Fruit fly (Drosophila melanogaster) whole organism, adult: Measurements from ENCODE around the gene Obp93a.

ENCODE experiments used
- CG11617 ChIP-seq: fragments of 200-800 bp; sonication (Bioruptor generic); optimal IDR thresholded peaks from 2 replicates; lab custom pipeline; 2017; ENCODE audit warnings: mild to moderate bottlenecking, missing biosample characterization, missing genetic modification reagents, missing genetic modification characterization
- CG12768 ChIP-seq: fragments of 200-800 bp; sonication (Bioruptor generic); optimal IDR thresholded peaks from 2 replicates; lab custom pipeline; 2017; ENCODE audit warnings: missing biosample characterization, missing genetic modification characterization, mild to moderate bottlenecking, moderate library complexity, missing genetic modification reagents
- CG14711 ChIP-seq: fragments of 200-800 bp; sonication (Bioruptor generic); optimal IDR thresholded peaks from 2 replicates; lab custom pipeline; 2018; ENCODE audit warnings: missing biosample characterization, mild to moderate bottlenecking, missing genetic modification characterization, moderate library complexity
- CG1620 ChIP-seq: fragments of 200-800 bp; sonication (Bioruptor generic); optimal IDR thresholded peaks from 2 replicates; lab custom pipeline; 2016; ENCODE audit warnings: missing biosample characterization, missing genetic modification characterization
- CG33017 ChIP-seq: fragments of 200-800 bp; sonication (Bioruptor generic); optimal IDR thresholded peaks from 2 replicates; lab custom pipeline; 2018; ENCODE audit warnings: missing biosample characterization, mild to moderate bottlenecking, missing genetic modification characterization, moderate library complexity
- CG5204 ChIP-seq: fragments of 200-800 bp; sonication (Bioruptor generic); optimal IDR thresholded peaks from 2 replicates; lab custom pipeline; 2016; ENCODE audit warnings: missing biosample characterization, missing genetic modification characterization
- CG7045 ChIP-seq: fragments of 200-800 bp; sonication (Bioruptor generic); optimal IDR thresholded peaks from 2 replicates; lab custom pipeline; 2017; ENCODE audit warnings: missing biosample characterization, mild to moderate bottlenecking, missing genetic modification characterization
- CG7101 ChIP-seq: fragments of 200-800 bp; sonication (Bioruptor generic); optimal IDR thresholded peaks from 2 replicates; lab custom pipeline; 2018; ENCODE audit warnings: missing biosample characterization, mild to moderate bottlenecking, missing genetic modification characterization, moderate library complexity
- Clk ChIP-seq: fragments of 200-800 bp; sonication (Bioruptor generic); optimal IDR thresholded peaks from 2 replicates; lab custom pipeline; 2017; ENCODE audit warnings: missing biosample characterization, missing genetic modification characterization
- Crg-1 ChIP-seq: fragments of 200-800 bp; sonication (Bioruptor generic); optimal IDR thresholded peaks from 2 replicates; lab custom pipeline; 2016; ENCODE audit warnings: missing biosample characterization, missing genetic modification characterization
- Hr96 ChIP-seq: fragments of 200-800 bp; sonication (Bioruptor generic); optimal IDR thresholded peaks from 2 replicates; lab custom pipeline; 2016; ENCODE audit warnings: missing biosample characterization, missing genetic modification characterization
- Mnt ChIP-seq: fragments of 200-800 bp; sonication (Bioruptor generic); optimal IDR thresholded peaks from 2 replicates; lab custom pipeline; 2016; ENCODE audit warnings: missing biosample characterization, mild to moderate bottlenecking, missing genetic modification characterization
- bab1 ChIP-seq: fragments of 200-800 bp; sonication (Bioruptor generic); optimal IDR thresholded peaks from 3 replicates; lab custom pipeline; 2019; ENCODE audit warnings: missing biosample characterization, mild to moderate bottlenecking, missing genetic modification characterization, moderate library complexity
- cic ChIP-seq: fragments of 200-800 bp; sonication (Bioruptor generic); optimal IDR thresholded peaks from 2 replicates; lab custom pipeline; 2017; ENCODE audit warnings: missing biosample characterization, mild to moderate bottlenecking, missing genetic modification characterization, moderate library complexity
- cnc ChIP-seq, 2 experiments: fragments of >200 bp; optimal IDR thresholded peaks; 2 replicates each; lab custom pipeline; 2017
- kay ChIP-seq: fragments of 200-800 bp; sonication (Bioruptor generic); peaks from one replicate; lab custom pipeline; 2016; ENCODE audit warnings: missing biosample characterization, missing genetic modification characterization, borderline replicate concordance
- ovo ChIP-seq: fragments of 200-800 bp; sonication (Bioruptor generic); optimal IDR thresholded peaks from 2 replicates; lab custom pipeline; 2016; ENCODE audit warnings: missing biosample characterization, missing genetic modification characterization
- pad ChIP-seq: fragments of 200-800 bp; sonication (Bioruptor generic); optimal IDR thresholded peaks from 3 replicates; lab custom pipeline; 2017; ENCODE audit warnings: missing biosample characterization, missing genetic modification characterization, mild to moderate bottlenecking, moderate library complexity, missing genetic modification reagents
- tj ChIP-seq: fragments of 200-800 bp; sonication (Bioruptor generic); optimal IDR thresholded peaks from 3 replicates; lab custom pipeline; 2017; ENCODE audit warnings: missing biosample characterization, mild to moderate bottlenecking, missing genetic modification characterization, moderate library complexity
- toe ChIP-seq: fragments of 200-800 bp; sonication (Bioruptor generic); optimal IDR thresholded peaks from 2 replicates; lab custom pipeline; 2016; ENCODE audit warnings: missing biosample characterization, missing genetic modification characterization

Obp93a gene

DNA sequence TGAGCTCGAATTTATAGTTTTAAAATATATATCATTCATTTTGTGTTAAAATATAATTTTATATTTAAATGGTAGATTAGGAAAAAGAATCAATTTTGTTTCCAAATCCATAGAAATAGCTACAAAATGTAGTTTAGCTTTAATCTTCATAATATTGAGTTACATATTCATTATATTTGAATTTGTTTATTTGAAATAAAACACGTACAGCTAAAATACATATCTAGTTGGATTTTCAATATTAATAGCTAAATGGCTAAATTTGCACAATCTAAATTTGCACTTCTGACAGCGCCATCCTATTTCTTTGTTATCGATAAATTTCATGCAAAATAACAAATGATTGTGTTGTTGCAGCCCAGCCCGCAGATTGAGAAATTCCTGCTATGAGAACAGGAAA, 4.4 kb upstream of the Obp93a start, which contains the start of gene Usp8:
Gene Usp8 (plus strand): TSS at position 312 of the 400 bp plus-strand sequence.
- TF ChIP-seq kay (GFP tag; lab: Kevin White, UChicago) = no peak
- peak; percentile 22 for TF ChIP-seq CG7101 (tag; lab: Kevin White, UChicago)
- TF ChIP-seq Clk (GFP tag; lab: Kevin White, UChicago) = no peak
- no peak for TF ChIP-seq toe (GFP tag; lab: Kevin White, UChicago)
- no peak for TF ChIP-seq ovo
- TF ChIP-seq CG14711 (tag; lab: Kevin White, UChicago) = peak; percentile 31
- peak; percentile 66 for TF ChIP-seq CG11617
- TF ChIP-seq CG7045 (GFP tag; lab: Kevin White, UChicago) = peak; percentile 13
- no peak for TF ChIP-seq CG5204 (GFP tag; lab: Kevin White, UChicago)
- TF ChIP-seq CG33017 (tag; lab: Kevin White, UChicago) = no peak
- no peak for TF ChIP-seq CG12768 (GFP tag; lab: Kevin White, UChicago)
- TF ChIP-seq pad (GFP tag; lab: Kevin White, UChicago) = peak; percentile 26
- no peak for TF ChIP-seq cic
- TF ChIP-seq cnc (optimal IDR thresholded peaks at IDR 0.05; lab: Kevin White, UChicago) = no peak
- no peak for TF ChIP-seq tj (GFP tag; lab: Kevin White, UChicago)
- no peak for TF ChIP-seq CG1620
- no peak for TF ChIP-seq Crg-1 (GFP tag; lab: Kevin White, UChicago)
- TF ChIP-seq bab1 (GFP tag; lab: Kevin White, UChicago) = peak; percentile 55
- TF ChIP-seq Hr96 (GFP tag; lab: Kevin White, UChicago) = no peak
- no peak for TF ChIP-seq Mnt (GFP tag; lab: Kevin White, UChicago)

DNA sequence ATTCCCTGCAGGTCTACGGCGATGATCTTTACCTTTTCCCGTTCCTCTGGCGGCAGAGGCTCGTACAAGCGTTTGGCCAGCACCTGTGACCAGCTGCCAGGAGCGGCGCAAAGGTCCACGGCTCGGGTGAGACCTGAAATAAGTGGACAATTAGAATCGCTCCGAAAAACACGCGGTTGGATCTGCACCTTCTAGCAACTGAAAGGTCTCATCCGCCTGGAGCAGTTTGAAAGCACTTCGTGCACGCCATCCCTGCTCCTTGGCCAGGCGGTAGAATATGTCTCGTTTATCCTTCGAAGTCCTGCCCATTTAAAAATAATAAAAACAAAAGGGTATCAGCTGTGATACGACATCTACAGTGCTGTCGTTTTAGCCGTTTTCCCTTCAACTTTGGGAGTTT, 4.0 kb upstream of the Obp93a start, which contains the start of gene Trm7-34:
Gene Trm7-34 (minus strand): TSS at position 365 of the 400 bp plus-strand sequence.
- TF ChIP-seq cic (no peak), Mnt (GFP tag; lab: Kevin White, UChicago) (no peak), CG12768 (GFP tag; lab: Kevin White, UChicago) (no peak), ovo (no peak), CG33017 (tag; lab: Kevin White, UChicago) (no peak), kay (GFP tag; lab: Kevin White, UChicago) (no peak), cnc (optimal IDR thresholded peaks at IDR 0.05; lab: Kevin White, UChicago) (no peak), CG5204 (GFP tag; lab: Kevin White, UChicago) (no peak), CG11617 (no peak), tj (GFP tag; lab: Kevin White, UChicago) (no peak), CG7101 (tag; lab: Kevin White, UChicago) (no peak), bab1 (GFP tag; lab: Kevin White, UChicago) (no peak), Hr96 (GFP tag; lab: Kevin White, UChicago) (no peak)

DNA sequence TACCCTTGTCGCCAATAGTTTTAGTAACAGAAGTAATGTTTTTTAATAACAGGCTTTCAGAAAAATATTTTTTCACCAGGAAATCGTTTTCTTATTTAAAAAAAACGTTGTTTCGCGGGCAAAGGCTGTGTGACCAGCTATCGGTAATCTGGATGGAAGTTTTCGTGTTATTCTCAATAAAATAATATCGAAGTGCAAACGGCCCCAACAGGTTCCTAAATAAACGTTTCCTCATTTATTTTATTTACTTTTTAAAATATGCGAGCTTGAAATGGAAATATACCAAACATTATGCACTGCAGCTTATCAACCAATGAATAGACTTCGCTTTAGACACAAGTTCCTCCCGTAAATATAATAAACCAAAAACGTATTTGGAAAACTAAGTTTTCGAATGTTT, 533 bp upstream of the Obp93a start, which contains the start of gene Ice2:
Gene Ice2 (plus strand): TSS at position 167 of the 400 bp plus-strand sequence.
- no peak for TF ChIP-seq pad (GFP tag; lab: Kevin White, UChicago)
- no peak for TF ChIP-seq Mnt (GFP tag; lab: Kevin White, UChicago)
- no peak for TF ChIP-seq ovo
- TF ChIP-seq bab1 (GFP tag; lab: Kevin White, UChicago) = peak; percentile 76

DNA sequence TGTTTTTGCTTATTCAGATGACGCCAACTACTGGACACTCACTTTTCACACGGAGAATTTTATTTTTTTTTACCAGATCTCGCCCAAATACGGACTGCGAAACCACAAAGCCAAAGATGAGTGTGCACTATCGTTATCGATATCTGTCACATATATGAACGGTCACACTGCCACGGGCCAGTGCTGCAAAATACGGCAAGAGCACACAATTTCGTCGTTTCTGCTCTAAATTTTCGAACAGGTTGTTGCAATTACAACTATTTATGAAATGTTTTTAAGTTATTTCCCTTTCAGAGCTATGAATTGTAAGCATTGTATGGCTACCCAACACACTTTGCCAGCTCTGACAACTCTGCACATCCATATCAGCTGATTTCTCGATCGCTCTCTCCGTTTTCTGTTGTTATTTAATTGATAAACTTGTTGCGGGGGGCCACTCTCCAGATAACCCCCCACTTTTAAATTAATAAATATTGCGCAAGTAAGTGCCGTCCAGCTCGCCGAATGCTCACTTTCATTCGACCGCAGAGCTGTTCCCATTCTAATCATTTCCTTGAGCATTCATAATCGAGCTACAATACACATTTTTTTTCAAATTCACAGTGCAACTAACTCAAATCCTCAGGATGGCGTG, 2.0 kb downstream of the Obp93a start, which contains the start of the genes slmb and CG5793:
Gene slmb (minus strand): TSS at position 134 of the 634 bp plus-strand sequence.
Gene CG5793 (plus strand): TSS at position 222 of the 634 bp plus-strand sequence.
- TF ChIP-seq Hr96 (GFP tag; lab: Kevin White, UChicago) (no peak), tj (GFP tag; lab: Kevin White, UChicago) (peak; percentile 29), cnc (optimal IDR thresholded peaks at IDR 0.05; lab: Kevin White, UChicago) (peak in 1 of 2 experiments; percentile 87), CG14711 (tag; lab: Kevin White, UChicago) (peak; percentile 98), bab1 (GFP tag; lab: Kevin White, UChicago) (peak; percentile 62), toe (GFP tag; lab: Kevin White, UChicago) (no peak), ovo (peak; percentile 67), cic (peak; percentile 64), CG5204 (GFP tag; lab: Kevin White, UChicago) (no peak), kay (GFP tag; lab: Kevin White, UChicago) (no peak), Clk (GFP tag; lab: Kevin White, UChicago) (peak; percentile 27), CG7101 (tag; lab: Kevin White, UChicago) (peak; percentile 78), CG1620 (peak; percentile 71), CG11617 (peak; percentile 71), Crg-1 (GFP tag; lab: Kevin White, UChicago) (peak; percentile 86), pad (GFP tag; lab: Kevin White, UChicago) (peak; percentile 74), CG33017 (tag; lab: Kevin White, UChicago) (peak; percentile 45), Mnt (GFP tag; lab: Kevin White, UChicago) (peak; percentile 70), CG12768 (GFP tag; lab: Kevin White, UChicago) (peak; percentile 20), CG7045 (GFP tag; lab: Kevin White, UChicago) (peak; percentile 24)

DNA sequence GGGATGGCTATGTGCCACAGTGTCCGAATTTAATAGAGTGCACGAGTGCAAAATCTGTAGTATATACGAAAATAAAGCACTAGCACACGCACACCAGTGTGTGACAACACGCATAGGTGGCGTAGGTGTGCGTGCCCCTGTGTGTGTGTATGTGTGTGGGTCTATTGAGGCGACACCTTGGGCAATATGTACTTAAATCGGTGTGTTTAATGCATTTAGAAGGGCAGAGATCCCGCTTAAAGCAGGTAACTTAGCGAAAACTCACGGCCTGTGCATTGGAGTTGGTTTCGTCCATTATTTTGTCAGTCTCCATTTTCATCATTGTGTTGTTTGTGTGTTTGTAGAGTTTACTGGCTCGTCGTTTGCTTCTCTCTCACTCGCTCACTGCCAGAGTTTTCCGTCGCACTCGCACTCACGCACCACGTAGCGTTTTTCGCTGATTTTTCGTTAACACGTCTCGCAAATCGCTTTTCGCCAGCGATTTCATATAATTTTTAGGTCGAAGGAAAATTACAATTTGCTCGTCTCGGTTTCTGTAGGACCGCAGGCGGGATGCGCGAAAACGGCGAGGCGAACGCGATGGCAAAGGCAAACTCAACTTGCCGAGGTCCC, 2.7 kb downstream of the Obp93a start:
- peak; percentile 27 for TF ChIP-seq tj (GFP tag; lab: Kevin White, UChicago)
- TF ChIP-seq Hr96 (GFP tag; lab: Kevin White, UChicago) = no peak
- TF ChIP-seq bab1 (GFP tag; lab: Kevin White, UChicago) = peak; percentile 7
